Fruit fly (Drosophila melanogaster) S2 (cell line): ENCODE measurements around the gene CG12112.

Experiments
- CG8478 ChIP-seq: fragments of >200 bp; optimal IDR thresholded peaks from 2 replicates; lab custom pipeline; 2018
- CTCF ChIP-seq, 2 experiments: fragments of >200 bp; optimal IDR thresholded peaks; 2 replicates each; lab custom pipeline; 2018

DNA sequence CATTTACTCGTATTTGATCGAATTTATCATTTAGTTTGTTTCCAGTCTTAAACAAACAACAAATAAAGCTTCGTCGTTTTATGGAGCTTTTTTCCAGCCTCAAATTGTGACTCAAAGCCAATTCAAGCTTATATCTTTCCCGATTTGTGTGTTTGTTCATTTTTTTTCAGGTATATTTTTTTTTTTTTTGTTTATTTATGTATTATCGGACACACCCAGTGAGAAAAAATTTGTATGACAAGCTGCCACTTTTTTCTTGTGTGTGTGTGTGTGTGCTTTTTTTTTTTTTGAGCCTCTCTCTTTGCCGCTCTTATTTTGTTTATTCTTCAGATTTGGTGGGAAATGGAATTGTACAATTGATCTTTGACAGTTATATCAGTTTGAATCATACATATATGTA, 37.5 kb downstream of the CG12112 start:
- TF ChIP-seq CG8478 (lab: Kevin White, UChicago), result no peak
- no peak for TF ChIP-seq CTCF (optimal IDR thresholded peaks at IDR 0.05; lab: Kevin White, UChicago)
